Worm (Caenorhabditis elegans) whole organism, young adult: ENCODE results near the gene C23H4.8.

ENCODE experiments used
- B0035.1 ChIP-seq: sonication (generic microtip); optimal IDR thresholded peaks from 2 replicates; lab custom pipeline; 2016; ENCODE audit warnings: missing genetic modification characterization, mild to moderate bottlenecking, missing compliant biosample characterization, missing genotype, missing genetic modification reagents
- ZK185.1 ChIP-seq: sonication (generic microtip); optimal IDR thresholded peaks from 2 replicates; lab custom pipeline; 2016; ENCODE audit warnings: mild to moderate bottlenecking, missing genetic modification characterization, missing compliant biosample characterization; ENCODE audit not compliant: poor library complexity, severe bottlenecking
- ama-1 ChIP-seq, 3 experiments: fragments of 150-350 bp in 1 of 3; sonication (generic microtip) in 2 of 3; optimal IDR thresholded peaks; 2 replicates each; lab custom pipeline; 2014 to 2018; ENCODE audit warnings: missing biosample characterization in 2 of 3, missing genetic modification characterization in 2 of 3, missing genetic modification reagents in 2 of 3
- nhr-90 ChIP-seq: sonication (generic microtip); optimal IDR thresholded peaks from 2 replicates; lab custom pipeline; 2016; ENCODE audit warnings: missing genotype, mild to moderate bottlenecking, missing genetic modification characterization, missing compliant biosample characterization

ce11 chrX:12188280-12189071 is 28.6 kb upstream of the C23H4.8 start:
- TF ChIP-seq B0035.1 (tag; lab: Kevin White, UChicago) = no peak
- no peak for TF ChIP-seq ZK185.1 (tag; lab: Kevin White, UChicago)
- no peak for TF ChIP-seq ama-1 (optimal IDR thresholded peaks at IDR 0.05; lab: Kevin White, UChicago)
- no peak for TF ChIP-seq ama-1 (GFP tag; optimal IDR thresholded peaks at IDR 0.05; lab: Kevin White, UChicago)
- TF ChIP-seq nhr-90 (tag; lab: Kevin White, UChicago) = no peak
